Worm (Caenorhabditis elegans) whole organism, L1 larva: ENCODE measurements around the gene mttu-1.
A peak's percentile ranks its signal among the peaks of the same experiment; 100 is the strongest.

Experiments used
- C34B4.2 ChIP-seq: sonication (generic microtip); optimal IDR thresholded peaks from 2 replicates; lab custom pipeline; 2017; ENCODE audit warnings: mild to moderate bottlenecking, missing genetic modification characterization, missing compliant biosample characterization
- aly-2 ChIP-seq: fragments of 150-350 bp; optimal IDR thresholded peaks from 2 replicates; lab custom pipeline; 2014; ENCODE audit warnings: missing biosample characterization, missing genetic modification characterization
- elt-3 ChIP-seq, 6 experiments: fragments of 150-350 bp in 1 of 6; sonication (generic microtip); optimal IDR thresholded peaks; 2 replicates each; lab custom pipeline; 2017 to 2018; ENCODE audit warnings: missing biosample characterization in 6 of 6, missing genetic modification characterization in 6 of 6, inconsistent platforms in 1 of 6
- fos-1 ChIP-seq: fragments of 150-350 bp; optimal IDR thresholded peaks from 2 replicates; lab custom pipeline; 2014; ENCODE audit warnings: missing biosample characterization, missing genetic modification characterization
- lin-15B ChIP-seq: fragments of 150-350 bp; sonication (generic microtip); optimal IDR thresholded peaks from 3 replicates; lab custom pipeline; 2014; ENCODE audit warnings: missing biosample characterization, missing genetic modification characterization
- lsy-2 ChIP-seq, 2 experiments: fragments of 150-350 bp; optimal IDR thresholded peaks; 2 replicates each; lab custom pipeline; 2014; ENCODE audit warnings: missing biosample characterization in 2 of 2, missing genetic modification characterization in 2 of 2
- mep-1 ChIP-seq: fragments of 150-350 bp; optimal IDR thresholded peaks from 2 replicates; lab custom pipeline; 2014; ENCODE audit warnings: missing biosample characterization, missing genetic modification characterization
- nhr-12 ChIP-seq: sonication (generic microtip); optimal IDR thresholded peaks from 2 replicates; lab custom pipeline; 2017; ENCODE audit warnings: missing biosample characterization, missing genetic modification characterization
- pqm-1 ChIP-seq: sonication (generic microtip); optimal IDR thresholded peaks from 3 replicates; lab custom pipeline; 2017; ENCODE audit warnings: missing biosample characterization, missing genetic modification characterization
- rnt-1 ChIP-seq: sonication (generic microtip); optimal IDR thresholded peaks from 2 replicates; lab custom pipeline; 2016; ENCODE audit warnings: mild to moderate bottlenecking, missing genetic modification characterization, moderate library complexity, missing compliant biosample characterization
- xbp-1 ChIP-seq: sonication (generic microtip); optimal IDR thresholded peaks from 2 replicates; lab custom pipeline; 2016; ENCODE audit warnings: missing genetic modification characterization, missing compliant biosample characterization
- zag-1 ChIP-seq: fragments of 150-350 bp; optimal IDR thresholded peaks from 2 replicates; lab custom pipeline; 2014; ENCODE audit warnings: missing biosample characterization, missing genetic modification characterization

- TF ChIP-seq lsy-2 (tag; optimal IDR thresholded peaks at IDR 0.05; lab: Kevin White, UChicago) (peak in 1 of 2 experiments; percentile 40), lin-15B (no peak), pqm-1 (tag; lab: Kevin White, UChicago) (no peak), nhr-12 (tag; lab: Kevin White, UChicago) (no peak), fos-1 (tag; lab: Kevin White, UChicago) (no peak), zag-1 (tag; lab: Kevin White, UChicago) (no peak), rnt-1 (tag; lab: Kevin White, UChicago) (no peak), mep-1 (tag; lab: Kevin White, UChicago) (no peak), aly-2 (tag; lab: Kevin White, UChicago) (no peak), C34B4.2 (no peak), elt-3 (tag; optimal IDR thresholded peaks at IDR 0.05; lab: Kevin White, UChicago) (no peak), xbp-1 (no peak)
Measured at ce11 chrIV:11319884-11320362, 23.2 kb upstream of the mttu-1 start, which contains the start of gene B0035.18.
